Fruit fly (Drosophila melanogaster): Measurements from ENCODE around the gene Vsx1.

Vsx1 gene

DNA sequence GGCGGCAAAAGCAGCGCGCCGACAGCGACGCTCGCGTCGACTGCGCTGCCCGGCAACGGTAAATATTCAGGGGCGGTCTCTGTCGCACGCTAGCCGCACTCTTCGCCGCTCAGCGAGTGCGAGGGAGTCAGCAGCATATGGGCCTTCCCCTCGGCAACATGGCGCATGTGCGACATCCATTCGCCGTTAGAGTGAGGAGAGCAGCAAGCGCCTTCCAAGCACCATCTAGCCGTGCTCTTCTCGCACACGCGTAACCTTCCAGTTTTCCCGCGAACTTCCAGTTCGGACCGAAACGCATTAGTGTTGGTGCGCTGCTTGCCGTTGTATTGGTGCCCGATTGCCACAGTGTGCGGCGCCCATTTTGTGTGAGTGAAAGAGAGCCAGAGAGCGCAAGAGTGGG lies 33.6 kb upstream of the Vsx1 start (continued):
- TF ChIP-seq CG32264 (GFP tag; optimal IDR thresholded peaks at IDR 0.05) (no peak), Sp1 (GFP tag; optimal IDR thresholded peaks at IDR 0.05) (no peak)

dm6 chrX:5563396-5563795 lies 30.7 kb upstream of the Vsx1 start:
- TF ChIP-seq Vsx2 (GFP tag; optimal IDR thresholded peaks at IDR 0.05; ENCODE audit: partially characterized antibody) (peak; percentile 69), Hnf4 (GFP tag; optimal IDR thresholded peaks at IDR 0.05) (no peak)

- TF ChIP-seq Vsx2 (GFP tag; optimal IDR thresholded peaks at IDR 0.05; ENCODE audit: partially characterized antibody) = no peak
- no peak for TF ChIP-seq CrebA (GFP tag; optimal IDR thresholded peaks at IDR 0.05; ENCODE audit: borderline replicate concordance)
- TF ChIP-seq foxo (GFP tag; optimal IDR thresholded peaks at IDR 0.05) = no peak
- no peak for TF ChIP-seq usp (GFP tag; optimal IDR thresholded peaks at IDR 0.05)
- no peak for TF ChIP-seq tai (GFP tag; optimal IDR thresholded peaks at IDR 0.05)
- TF ChIP-seq Hr83 (GFP tag; optimal IDR thresholded peaks at IDR 0.05; ENCODE audit: poor library complexity, severe bottlenecking) = no peak
- TF ChIP-seq rgr (GFP tag; optimal IDR thresholded peaks at IDR 0.05) = no peak
- TF ChIP-seq CG9705 (GFP tag; optimal IDR thresholded peaks at IDR 0.05) = no peak
- no peak for TF ChIP-seq ey (GFP tag; optimal IDR thresholded peaks at IDR 0.05)
- TF ChIP-seq Rel (GFP tag; optimal IDR thresholded peaks at IDR 0.05) = no peak
- no peak for TF ChIP-seq Rel (tag; optimal IDR thresholded peaks at IDR 0.05)
- TF ChIP-seq Sp1 (GFP tag; optimal IDR thresholded peaks at IDR 0.05) = no peak
These were observed 30.1 kb upstream of the Vsx1 start for dm6 chrX:5563929-5564328.

DNA sequence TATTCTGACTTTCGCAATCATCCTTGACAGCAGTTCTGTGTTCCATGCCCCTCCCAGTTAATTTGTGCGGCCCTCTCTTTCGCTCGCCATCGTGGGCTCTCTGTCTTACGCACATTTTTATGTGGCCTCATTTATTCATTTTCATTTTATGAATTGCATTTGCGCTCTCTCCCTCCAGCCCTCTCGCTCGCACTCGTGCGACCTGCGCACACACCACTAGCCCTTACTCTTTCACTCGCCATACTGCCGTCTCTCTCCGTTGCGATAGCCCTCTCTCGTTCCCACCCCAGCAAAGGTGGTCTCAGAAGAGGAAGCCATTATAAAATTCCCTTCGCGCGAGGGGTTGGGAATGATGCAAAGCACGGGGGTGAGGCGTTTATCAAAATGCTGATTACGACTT lies 14.6 kb upstream of the Vsx1 start:
- no peak for TF ChIP-seq Dfd (GFP tag; optimal IDR thresholded peaks at IDR 0.05)
- TF ChIP-seq ey (GFP tag; optimal IDR thresholded peaks at IDR 0.05) = no peak
- no peak for TF ChIP-seq jim (GFP tag; optimal IDR thresholded peaks at IDR 0.05)
- no peak for TF ChIP-seq dsf (GFP tag; optimal IDR thresholded peaks at IDR 0.05; ENCODE audit: borderline replicate concordance)
- peak; percentile 26 for TF ChIP-seq Vsx2 (GFP tag; optimal IDR thresholded peaks at IDR 0.05; ENCODE audit: partially characterized antibody)
- TF ChIP-seq Hr78 (GFP tag; optimal IDR thresholded peaks at IDR 0.05) = no peak

DNA sequence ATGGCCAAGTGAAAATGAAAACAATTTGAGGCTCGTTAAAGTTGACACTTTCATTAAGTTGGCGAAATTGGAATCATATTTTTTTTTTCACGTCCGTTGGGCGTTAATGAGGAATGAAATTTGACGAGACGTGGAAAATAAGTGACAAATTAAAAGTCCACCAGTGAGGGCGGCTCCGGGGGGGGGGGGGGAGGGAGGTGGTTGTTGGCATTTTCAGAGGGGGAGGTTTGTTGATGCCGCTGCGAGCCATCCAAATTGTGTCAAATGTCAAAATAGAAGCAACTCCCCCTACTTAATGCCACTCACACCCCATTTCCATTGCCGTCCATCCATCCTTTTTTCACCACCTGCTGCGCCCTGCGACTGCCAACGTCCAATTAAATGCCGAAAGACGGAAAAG lies 7.0 kb upstream of the Vsx1 start:
- TF ChIP-seq Dfd (GFP tag; optimal IDR thresholded peaks at IDR 0.05) (peak; percentile 77), tai (GFP tag; optimal IDR thresholded peaks at IDR 0.05) (no peak)

DNA sequence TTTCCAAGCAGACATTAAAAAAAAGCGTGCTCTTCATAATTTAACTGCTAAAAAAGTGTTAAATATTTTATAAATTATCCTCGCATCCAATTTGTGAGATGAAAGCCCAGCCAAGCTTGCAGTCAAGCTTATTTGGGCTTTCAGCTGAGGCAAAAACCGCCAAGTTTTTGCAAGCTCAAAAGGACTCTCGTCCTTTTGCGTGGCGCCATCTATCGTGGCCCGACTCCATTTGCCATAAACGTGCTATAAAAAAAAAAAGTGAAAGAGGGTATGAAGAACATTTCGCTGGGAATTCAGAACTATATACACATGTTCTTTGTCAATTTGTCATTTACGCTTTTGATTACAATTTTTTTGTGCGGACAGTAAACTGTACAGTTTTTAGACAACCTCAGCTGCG lies 5.6 kb upstream of the Vsx1 start:
- TF ChIP-seq brk (GFP tag; optimal IDR thresholded peaks at IDR 0.05) (no peak), OdsH (GFP tag; optimal IDR thresholded peaks at IDR 0.05) (no peak), dl (GFP tag; optimal IDR thresholded peaks at IDR 0.05; ENCODE audit: insufficient read depth in 1 of 2, partially characterized antibody in 2 of 2) (no peak), HLH106 (tag; optimal IDR thresholded peaks at IDR 0.05) (no peak), sv (GFP tag; optimal IDR thresholded peaks at IDR 0.05) (no peak), Hr83 (GFP tag; optimal IDR thresholded peaks at IDR 0.05; ENCODE audit: poor library complexity, severe bottlenecking) (no peak), h (GFP tag; optimal IDR thresholded peaks at IDR 0.05) (no peak), Rel (GFP tag; optimal IDR thresholded peaks at IDR 0.05) (no peak), Rel (tag; optimal IDR thresholded peaks at IDR 0.05) (no peak), woc (GFP tag; optimal IDR thresholded peaks at IDR 0.05) (no peak), psq (GFP tag; optimal IDR thresholded peaks at IDR 0.05) (no peak)

dm6 chrX:5589990-5590389 lies 4.1 kb upstream of the Vsx1 start:
- TF ChIP-seq h (GFP tag; optimal IDR thresholded peaks at IDR 0.05) = no peak
- TF ChIP-seq Abd-B (GFP tag; optimal IDR thresholded peaks at IDR 0.05) = no peak
- TF ChIP-seq HLH106 (tag; optimal IDR thresholded peaks at IDR 0.05) = no peak
- no peak for TF ChIP-seq CG9705 (GFP tag; optimal IDR thresholded peaks at IDR 0.05)
- no peak for TF ChIP-seq Mio (GFP tag; optimal IDR thresholded peaks at IDR 0.05)
- TF ChIP-seq Vsx2 (GFP tag; optimal IDR thresholded peaks at IDR 0.05; ENCODE audit: partially characterized antibody) = no peak
- no peak for TF ChIP-seq Jra (GFP tag; optimal IDR thresholded peaks at IDR 0.05)
- TF ChIP-seq br (GFP tag; optimal IDR thresholded peaks at IDR 0.05) = no peak
- no peak for TF ChIP-seq pan (optimal IDR thresholded peaks at IDR 0.05)
- TF ChIP-seq OdsH (GFP tag; optimal IDR thresholded peaks at IDR 0.05) = no peak
- no peak for TF ChIP-seq rgr (GFP tag; optimal IDR thresholded peaks at IDR 0.05)
- no peak for TF ChIP-seq fru (GFP tag; optimal IDR thresholded peaks at IDR 0.05)
- no peak for TF ChIP-seq foxo (GFP tag; optimal IDR thresholded peaks at IDR 0.05)

All from whole organism, wandering third instar larva.